Worm (Caenorhabditis elegans) whole organism, midembryonic: ENCODE results near the gene R04D3.2.

Experiments
- T22C8.4 ChIP-seq: fragments of 200-800 bp; sonication (Bioruptor generic); IDR thresholded peaks from 2 replicates; pipeline ENCODE4 v1.3.6; 2022; ENCODE audit warnings: missing genetic modification characterization, missing compliant biosample characterization
- cog-1 ChIP-seq: sonication (generic microtip); optimal IDR thresholded peaks from 2 replicates; lab custom pipeline; 2016; ENCODE audit warnings: missing genetic modification characterization, missing compliant biosample characterization
- flt-1 ChIP-seq: fragments of 200-800 bp; sonication (Bioruptor generic); IDR thresholded peaks from 2 replicates; pipeline ENCODE4 v1.3.6; 2022; ENCODE audit warnings: missing genetic modification characterization, missing compliant biosample characterization
- klf-2 ChIP-seq: fragments of 200-800 bp; sonication (Bioruptor generic); conservative IDR thresholded peaks from 2 replicates; pipeline ENCODE4 v1.3.6; 2022; ENCODE audit warnings: missing genetic modification reagents, missing genetic modification characterization, missing compliant biosample characterization
- med-1 ChIP-seq: sonication (generic microtip); optimal IDR thresholded peaks from 2 replicates; lab custom pipeline; 2017; ENCODE audit warnings: missing genetic modification characterization, mild to moderate bottlenecking, missing compliant biosample characterization, antibody characterized with exemption, missing genetic modification reagents; ENCODE audit not compliant: insufficient read depth
- ref-1 ChIP-seq: fragments of 200-800 bp; sonication (Bioruptor generic); conservative IDR thresholded peaks from 2 replicates; pipeline ENCODE4 v1.3.6; 2022; ENCODE audit warnings: missing genetic modification reagents, missing genetic modification characterization, missing compliant biosample characterization
- tab-1 ChIP-seq: fragments of 200-800 bp; sonication (Bioruptor generic); IDR thresholded peaks from 2 replicates; pipeline ENCODE4 v1.3.6; 2022; ENCODE audit warnings: missing genetic modification characterization, missing compliant biosample characterization
- ztf-23 ChIP-seq: fragments of 200-800 bp; sonication (Bioruptor generic); IDR thresholded peaks from 2 replicates; pipeline ENCODE4 v1.3.6; 2022; ENCODE audit warnings: missing genetic modification reagents, missing genetic modification characterization, missing compliant biosample characterization
- ztf-29 ChIP-seq: fragments of 200-800 bp; sonication (Bioruptor generic); IDR thresholded peaks from 2 replicates; pipeline ENCODE4 v1.3.6; 2022; ENCODE audit warnings: missing genetic modification reagents, missing genetic modification characterization, missing compliant biosample characterization

The R04D3.2 gene

DNA sequence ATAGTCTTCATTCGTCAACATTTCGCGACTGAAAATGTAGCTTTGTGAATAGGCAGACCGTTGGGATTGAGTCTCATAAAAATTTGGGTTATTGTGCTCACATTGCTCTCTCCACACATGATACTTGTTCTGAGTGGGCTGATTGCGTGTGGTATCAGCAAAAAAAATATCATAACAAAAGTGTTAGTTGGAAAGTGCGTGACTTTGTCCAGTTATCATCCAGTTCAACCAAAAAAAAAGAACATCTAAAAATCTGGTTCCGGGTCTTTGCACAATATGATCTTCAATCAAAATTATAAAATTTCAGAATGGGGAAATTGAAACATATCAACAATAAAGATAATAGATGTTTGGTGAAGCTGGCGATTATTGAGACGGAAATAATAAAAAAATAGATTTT lies 14.1 kb upstream of the R04D3.2 start, which contains the start of gene srd-39:
Gene srd-39, minus strand, starts transcription at position 101 of the 400 bp plus-strand sequence.
- TF ChIP-seq ztf-23 (GFP tag; lab: Robert Waterston, UW) = no peak

ce11 chrX:13294669-13295068 lies 8.2 kb upstream of the R04D3.2 start, which contains the start of gene srd-36:
Gene srd-36 (minus strand): TSS chrX:13294769.
- TF ChIP-seq med-1 (GFP tag; lab: Kevin White, UChicago) = no peak
- TF ChIP-seq T22C8.4 = no peak
- TF ChIP-seq flt-1 (GFP tag; lab: Robert Waterston, UW) = no peak
- TF ChIP-seq ref-1 (GFP tag; lab: Robert Waterston, UW) = no peak
- TF ChIP-seq ztf-23 (GFP tag; lab: Robert Waterston, UW) = no peak
- TF ChIP-seq tab-1 (GFP tag; lab: Robert Waterston, UW) = no peak
- TF ChIP-seq ztf-29 (GFP tag; lab: Robert Waterston, UW) = no peak
- TF ChIP-seq cog-1 = no peak
- no peak for TF ChIP-seq klf-2 (GFP tag; lab: Robert Waterston, UW)

DNA sequence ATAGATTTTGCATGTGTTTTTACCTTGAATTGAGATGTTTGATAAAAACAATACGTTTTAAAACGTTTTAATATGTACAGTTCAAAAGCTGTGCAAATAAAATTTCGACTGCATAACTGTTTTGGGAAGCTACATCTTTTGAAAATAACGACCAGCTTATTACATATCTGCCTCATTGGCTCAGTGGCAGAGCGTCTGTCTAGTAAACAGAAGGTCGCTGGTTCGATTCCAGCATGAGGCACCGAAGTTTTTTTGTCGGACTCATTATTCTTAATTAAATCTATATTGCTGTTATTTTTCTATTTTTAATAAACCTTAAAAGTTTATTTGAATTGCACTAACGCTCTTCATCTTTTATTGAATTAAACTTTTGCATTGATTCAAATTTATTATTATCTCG lies 6.6 kb upstream of the R04D3.2 start:
- no peak for TF ChIP-seq ztf-23 (GFP tag; lab: Robert Waterston, UW)
- no peak for TF ChIP-seq tab-1 (GFP tag; lab: Robert Waterston, UW)
- TF ChIP-seq cog-1 = no peak
- TF ChIP-seq flt-1 (GFP tag; lab: Robert Waterston, UW) = no peak
- TF ChIP-seq ref-1 (GFP tag; lab: Robert Waterston, UW) = no peak
- no peak for TF ChIP-seq klf-2 (GFP tag; lab: Robert Waterston, UW)
- no peak for TF ChIP-seq ztf-29 (GFP tag; lab: Robert Waterston, UW)
- TF ChIP-seq T22C8.4 = no peak
- no peak for TF ChIP-seq med-1 (GFP tag; lab: Kevin White, UChicago)

DNA sequence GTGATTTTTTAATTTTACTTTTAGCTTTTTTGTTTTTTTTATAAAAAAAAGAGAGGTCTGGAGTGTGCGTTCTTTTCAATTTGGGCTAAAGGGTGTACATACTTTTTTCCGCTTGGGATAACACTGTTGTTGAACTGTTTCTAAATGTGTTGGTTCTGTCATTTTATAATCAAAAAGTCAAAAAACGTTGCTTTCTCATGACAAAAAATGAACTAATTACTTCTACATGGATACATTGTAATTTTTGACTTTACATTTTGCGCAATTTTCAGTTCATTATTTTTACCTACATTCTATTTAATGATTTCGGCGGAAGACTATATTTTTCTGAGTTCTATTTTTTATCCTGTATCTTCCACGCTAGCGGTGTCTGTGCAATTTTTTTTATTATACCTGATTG lies 5.1 kb upstream of the R04D3.2 start, which contains the start of gene srd-38:
Gene srd-38, plus strand, starts transcription at position 301 of the 400 bp plus-strand sequence.
- no peak for TF ChIP-seq klf-2 (GFP tag; lab: Robert Waterston, UW)
- TF ChIP-seq ztf-23 (GFP tag; lab: Robert Waterston, UW) = no peak
- TF ChIP-seq flt-1 (GFP tag; lab: Robert Waterston, UW) = no peak
- no peak for TF ChIP-seq ztf-29 (GFP tag; lab: Robert Waterston, UW)

ce11 chrX:13290531-13290930 lies 4.1 kb upstream of the R04D3.2 start, which contains the start of gene R04D3.3:
Gene R04D3.3 (minus strand): TSS chrX:13290631.
- no peak for TF ChIP-seq ref-1 (GFP tag; lab: Robert Waterston, UW)
- no peak for TF ChIP-seq ztf-29 (GFP tag; lab: Robert Waterston, UW)
- TF ChIP-seq ztf-23 (GFP tag; lab: Robert Waterston, UW) = no peak
- TF ChIP-seq klf-2 (GFP tag; lab: Robert Waterston, UW) = no peak
- no peak for TF ChIP-seq cog-1
- no peak for TF ChIP-seq T22C8.4

ce11 chrX:13288715-13289114 lies 2.3 kb upstream of the R04D3.2 start, which contains the start of gene R04D3.4:
Gene R04D3.4 (minus strand): TSS chrX:13288815.
- TF ChIP-seq T22C8.4 (no peak), ztf-29 (GFP tag; lab: Robert Waterston, UW) (no peak), flt-1 (GFP tag; lab: Robert Waterston, UW) (no peak), tab-1 (GFP tag; lab: Robert Waterston, UW) (no peak), med-1 (GFP tag; lab: Kevin White, UChicago) (no peak), ref-1 (GFP tag; lab: Robert Waterston, UW) (no peak), cog-1 (no peak), klf-2 (GFP tag; lab: Robert Waterston, UW) (no peak), ztf-23 (GFP tag; lab: Robert Waterston, UW) (no peak)

DNA sequence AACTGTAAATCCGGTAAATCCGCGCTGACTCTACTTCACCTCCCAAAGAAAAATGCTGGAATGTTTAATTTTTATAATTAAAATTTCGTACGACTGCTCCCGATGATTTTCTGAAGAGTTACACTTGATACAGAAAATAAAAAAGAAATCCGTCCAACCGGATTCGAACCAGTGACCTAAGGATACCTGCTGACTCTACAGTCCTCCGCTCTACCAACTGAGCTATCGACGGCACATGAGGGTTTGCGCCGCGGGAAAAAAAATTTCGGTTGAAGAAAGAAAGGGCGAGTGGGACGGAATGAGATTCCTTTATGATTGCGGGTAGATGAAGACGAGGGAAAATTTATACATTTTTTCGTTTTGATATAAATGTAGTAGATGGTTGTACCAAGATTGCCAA lies 1.8 kb downstream of the R04D3.2 start:
- TF ChIP-seq ztf-29 (GFP tag; lab: Robert Waterston, UW) = no peak
- 0 out of 2 replicates have a peak, but pooled peaks have one; percentile 45 for TF ChIP-seq flt-1 (GFP tag; lab: Robert Waterston, UW)

- TF ChIP-seq klf-2 (GFP tag; lab: Robert Waterston, UW) (no peak), flt-1 (GFP tag; lab: Robert Waterston, UW) (no peak), tab-1 (GFP tag; lab: Robert Waterston, UW) (no peak), cog-1 (no peak), ref-1 (GFP tag; lab: Robert Waterston, UW) (no peak), T22C8.4 (no peak), med-1 (GFP tag; lab: Kevin White, UChicago) (no peak), ztf-23 (GFP tag; lab: Robert Waterston, UW) (no peak), ztf-29 (GFP tag; lab: Robert Waterston, UW) (no peak)
These were observed 2.3 kb downstream of the R04D3.2 start, which contains the start of gene cyp-14A4 for ce11 chrX:13284091-13284490. Gene cyp-14A4 (minus strand): TSS chrX:13284197.

DNA sequence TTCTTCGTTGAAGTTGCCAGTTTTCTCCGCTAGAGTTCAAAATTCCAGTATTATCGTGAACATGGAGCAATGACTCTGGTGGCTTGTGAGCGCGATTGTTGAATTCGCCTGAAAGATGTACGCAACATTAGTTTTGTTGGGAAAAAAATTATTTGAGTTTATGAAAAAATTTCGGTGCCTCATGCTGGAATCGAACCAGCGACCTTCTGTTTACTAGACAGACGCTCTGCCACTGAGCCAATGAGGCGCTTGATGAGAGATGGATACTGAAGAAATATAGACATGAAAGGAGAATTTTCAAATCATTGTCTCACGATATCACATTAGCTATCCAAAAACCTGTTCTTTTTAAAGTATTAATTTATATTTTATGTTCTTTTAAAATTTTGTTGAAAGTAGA lies 3.0 kb downstream of the R04D3.2 start:
- TF ChIP-seq ztf-23 (GFP tag; lab: Robert Waterston, UW) = no peak
- TF ChIP-seq flt-1 (GFP tag; lab: Robert Waterston, UW) = peak; percentile 53; the same call in 1 of the 2 replicates

ce11 chrX:13278876-13279275 lies 7.6 kb downstream of the R04D3.2 start, which contains the start of gene phf-33:
Gene phf-33 (minus strand): TSS chrX:13278976.
- TF ChIP-seq klf-2 (GFP tag; lab: Robert Waterston, UW) (no peak), ref-1 (GFP tag; lab: Robert Waterston, UW) (no peak), cog-1 (no peak), med-1 (GFP tag; lab: Kevin White, UChicago) (no peak), tab-1 (GFP tag; lab: Robert Waterston, UW) (no peak)
